Fruit fly (Drosophila melanogaster): ENCODE results near the gene CG13300.

The CG13300 gene

dm6 chr3L:6363626-6364025 lies 11.4 kb upstream of the CG13300 start (continued):
- no peak for TF ChIP-seq gsb-n (tag; optimal IDR thresholded peaks at IDR 0.05)
- no peak for TF ChIP-seq p53 (GFP tag; optimal IDR thresholded peaks at IDR 0.05)
- TF ChIP-seq disco-r (GFP tag; optimal IDR thresholded peaks at IDR 0.05), result no peak
- TF ChIP-seq stwl (tag; optimal IDR thresholded peaks at IDR 0.05), result no peak
- TF ChIP-seq CG17385 (GFP tag; optimal IDR thresholded peaks at IDR 0.05), result no peak
- TF ChIP-seq zfh1 (GFP tag; IDR thresholded peaks at IDR 0.05), result 0 out of 3 replicates have a peak, but pooled peaks have one; percentile 34
- no peak for TF ChIP-seq CG14441 (GFP tag; IDR thresholded peaks at IDR 0.05)
- no peak for TF ChIP-seq ash1 (GFP tag; optimal IDR thresholded peaks at IDR 0.05)
- no peak for TF ChIP-seq CG2120 (GFP tag; optimal IDR thresholded peaks at IDR 0.05)
- no peak for TF ChIP-seq BEAF-32 (GFP tag; optimal IDR thresholded peaks at IDR 0.05)
- no peak for TF ChIP-seq gro (GFP tag; optimal IDR thresholded peaks at IDR 0.05)
- no peak for TF ChIP-seq D (optimal IDR thresholded peaks at IDR 0.05)
- no peak for TF ChIP-seq D (GFP tag; optimal IDR thresholded peaks at IDR 0.05)
- no peak for TF ChIP-seq Bteb2 (GFP tag; optimal IDR thresholded peaks at IDR 0.05)
- TF ChIP-seq zen2 (GFP tag; IDR thresholded peaks at IDR 0.05; ENCODE audit: partially characterized antibody), result no peak
- TF ChIP-seq Gug (GFP tag; IDR thresholded peaks at IDR 0.05), result no peak
- no peak for TF ChIP-seq jigr1 (GFP tag; IDR thresholded peaks at IDR 0.05)

DNA sequence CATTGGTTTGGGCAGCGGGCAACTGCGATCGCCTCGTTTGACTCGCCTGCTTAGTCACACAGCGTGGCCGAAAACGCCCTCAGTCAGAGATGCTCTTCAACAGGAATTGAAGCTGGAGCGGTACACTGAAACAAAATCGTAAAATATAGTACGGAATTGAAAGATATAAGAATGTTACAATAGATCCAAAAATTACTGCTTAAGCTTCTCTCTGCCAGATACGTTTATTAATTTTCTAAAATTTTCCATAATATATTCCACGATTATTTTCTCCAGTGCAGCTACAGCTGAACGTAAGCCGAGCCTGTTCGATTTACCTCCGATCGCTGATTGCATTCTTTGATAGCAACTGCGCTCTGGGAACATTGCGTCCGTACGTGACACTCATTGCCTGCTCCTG lies 7.0 kb upstream of the CG13300 start:
- TF ChIP-seq CG13296 (GFP tag; optimal IDR thresholded peaks at IDR 0.05) (no peak), zen (tag; optimal IDR thresholded peaks at IDR 0.05) (peak; percentile 54), CG4820 (GFP tag; optimal IDR thresholded peaks at IDR 0.05) (no peak), stwl (tag; optimal IDR thresholded peaks at IDR 0.05) (no peak), prd (optimal IDR thresholded peaks at IDR 0.05) (no peak), prd (GFP tag; IDR thresholded peaks at IDR 0.05) (peak; percentile 35; the same call in 1 of the 3 replicates), Dp (GFP tag; optimal IDR thresholded peaks at IDR 0.05) (no peak), CG11093 (GFP tag; IDR thresholded peaks at IDR 0.05) (no peak), gem (tag; optimal IDR thresholded peaks at IDR 0.05) (peak; percentile 3), CG15696 (tag; optimal IDR thresholded peaks at IDR 0.05) (peak; percentile 39), CG17361 (GFP tag; IDR thresholded peaks at IDR 0.05) (no peak), CG10979 (tag; optimal IDR thresholded peaks at IDR 0.05) (peak; percentile 33), Drgx (GFP tag; IDR thresholded peaks at IDR 0.05) (peak; percentile 35; the same call in 1 of the 2 replicates), CG12769 (tag; optimal IDR thresholded peaks at IDR 0.05) (no peak), GATAe (GFP tag; conservative IDR thresholded peaks at IDR 0.05) (no peak), corto (GFP tag; optimal IDR thresholded peaks at IDR 0.05) (no peak), nom (GFP tag; optimal IDR thresholded peaks at IDR 0.05) (peak; percentile 61), Xrp1 (GFP tag; IDR thresholded peaks at IDR 0.05) (peak; percentile 22; the same call in 1 of the 2 replicates), grn (GFP tag; optimal IDR thresholded peaks at IDR 0.05) (no peak), CG1529 (GFP tag; optimal IDR thresholded peaks at IDR 0.05) (no peak), Poxn (GFP tag; IDR thresholded peaks at IDR 0.05) (no peak), zfh1 (GFP tag; IDR thresholded peaks at IDR 0.05) (peak; percentile 37; the same call in 1 of the 3 replicates), lov (optimal IDR thresholded peaks at IDR 0.05) (no peak), lov (GFP tag; IDR thresholded peaks at IDR 0.05) (0 out of 3 replicates have a peak, but pooled peaks have one; percentile 4), dmrt11E (tag; optimal IDR thresholded peaks at IDR 0.05) (peak; percentile 2), ken (GFP tag; IDR thresholded peaks at IDR 0.05) (peak; percentile 19; the same call in 1 of the 3 replicates)
